Fruit fly (Drosophila melanogaster): ENCODE results near the gene Ip259.

The Ip259 gene

DNA sequence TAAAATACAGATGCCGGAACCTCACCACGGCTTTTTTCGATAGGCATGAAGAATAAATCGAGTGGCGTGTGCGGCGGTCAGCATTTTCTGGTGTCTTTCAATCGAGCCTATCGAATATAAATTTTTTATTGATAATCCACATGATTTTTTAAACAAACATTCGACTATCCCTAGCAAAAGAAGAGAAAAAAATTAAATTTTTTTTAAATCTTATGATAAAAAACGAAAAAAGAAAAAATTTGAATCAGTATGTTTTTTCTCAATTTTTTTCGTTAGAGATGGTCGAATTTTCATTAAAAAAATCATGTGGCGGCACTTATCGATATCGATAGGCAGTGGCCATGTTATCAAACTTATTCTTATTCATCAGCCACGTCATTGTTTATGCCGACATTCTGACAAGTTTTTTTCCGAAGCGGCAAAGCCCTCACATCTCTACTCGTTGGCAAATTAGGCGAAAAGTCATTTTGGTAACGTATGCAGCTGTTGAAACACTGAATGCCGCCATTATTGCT lies 18.4 kb downstream of the Ip259 start, which contains the start of the genes SmB and KdelR (continued):
- no peak for TF ChIP-seq CG17568 (GFP tag; optimal IDR thresholded peaks at IDR 0.05)
- TF ChIP-seq bowl (GFP tag; IDR thresholded peaks at IDR 0.05), result no peak
- TF ChIP-seq knrl (GFP tag; IDR thresholded peaks at IDR 0.05; ENCODE audit: partially characterized antibody), result peak; percentile 69
- TF ChIP-seq jumu (GFP tag; optimal IDR thresholded peaks at IDR 0.05), result peak; percentile 7
- peak; percentile 26 for TF ChIP-seq CG33557 (GFP tag; optimal IDR thresholded peaks at IDR 0.05)
- TF ChIP-seq MTF-1 (GFP tag; optimal IDR thresholded peaks at IDR 0.05; ENCODE audit: borderline replicate concordance), result no peak
- TF ChIP-seq CG12236 (GFP tag; optimal IDR thresholded peaks at IDR 0.05), result no peak
- TF ChIP-seq dmrt11E (tag; optimal IDR thresholded peaks at IDR 0.05), result no peak
- no peak for TF ChIP-seq HLH54F (GFP tag; optimal IDR thresholded peaks at IDR 0.05)
- no peak for TF ChIP-seq CG15073 (GFP tag; optimal IDR thresholded peaks at IDR 0.05)
- no peak for TF ChIP-seq sob (GFP tag; IDR thresholded peaks at IDR 0.05)
- no peak for TF ChIP-seq pros (GFP tag; optimal IDR thresholded peaks at IDR 0.05)
- TF ChIP-seq CG11695 (GFP tag; IDR thresholded peaks at IDR 0.05), result no peak
- no peak for TF ChIP-seq CG1832 (GFP tag; optimal IDR thresholded peaks at IDR 0.05)
- no peak for TF ChIP-seq fd64A (GFP tag; optimal IDR thresholded peaks at IDR 0.05)
- TF ChIP-seq pnt (GFP tag; optimal IDR thresholded peaks at IDR 0.05), result no peak
- TF ChIP-seq eve (GFP tag; optimal IDR thresholded peaks at IDR 0.05), result no peak
- no peak for TF ChIP-seq caup (GFP tag; optimal IDR thresholded peaks at IDR 0.05; ENCODE audit: severe bottlenecking)
- no peak for TF ChIP-seq Bdp1 (GFP tag; optimal IDR thresholded peaks at IDR 0.05)
- peak; percentile 36 for TF ChIP-seq CG13775 (GFP tag; optimal IDR thresholded peaks at IDR 0.05)
- no peak for TF ChIP-seq CG8089 (GFP tag; optimal IDR thresholded peaks at IDR 0.05)
- TF ChIP-seq vvl (GFP tag; IDR thresholded peaks at IDR 0.05), result 0 out of 2 replicates have a peak, but pooled peaks have one; percentile 6
- no peak for TF ChIP-seq Sox102F (GFP tag; optimal IDR thresholded peaks at IDR 0.05)
- TF ChIP-seq E2f2 (GFP tag; IDR thresholded peaks at IDR 0.05), result peak; percentile 68; the same call in 1 of the 2 replicates
- peak; percentile 37 for TF ChIP-seq CG4424 (GFP tag; optimal IDR thresholded peaks at IDR 0.05)
- TF ChIP-seq Dip3 (GFP tag; optimal IDR thresholded peaks at IDR 0.05), result no peak
- TF ChIP-seq tgo (GFP tag; IDR thresholded peaks at IDR 0.05), result no peak
- peak; percentile 92 for TF ChIP-seq CG13287 (GFP tag; IDR thresholded peaks at IDR 0.05; ENCODE audit: partially characterized antibody)
- TF ChIP-seq CG32767 (GFP tag; IDR thresholded peaks at IDR 0.05), result no peak
- no peak for TF ChIP-seq Lim3 (GFP tag; IDR thresholded peaks at IDR 0.05)
- TF ChIP-seq CG8478 (optimal IDR thresholded peaks at IDR 0.05), result no peak
- TF ChIP-seq CG10366 (GFP tag; IDR thresholded peaks at IDR 0.05), result no peak
- no peak for TF ChIP-seq CG7987 (GFP tag; optimal IDR thresholded peaks at IDR 0.05)
- no peak for TF ChIP-seq CG8281 (tag; optimal IDR thresholded peaks at IDR 0.05)
- TF ChIP-seq fru (optimal IDR thresholded peaks at IDR 0.05), result no peak
- TF ChIP-seq schlank (tag; optimal IDR thresholded peaks at IDR 0.05), result no peak
- TF ChIP-seq CG15011 (GFP tag; optimal IDR thresholded peaks at IDR 0.05), result no peak
- TF ChIP-seq zfh1 (GFP tag; IDR thresholded peaks at IDR 0.05), result peak; percentile 6; the same call in 1 of the 3 replicates
- no peak for TF ChIP-seq crol (GFP tag; IDR thresholded peaks at IDR 0.05)
- peak; percentile 7 for TF ChIP-seq CG13424 (tag; optimal IDR thresholded peaks at IDR 0.05)
- no peak for TF ChIP-seq pita (GFP tag; optimal IDR thresholded peaks at IDR 0.05)
- TF ChIP-seq Bgb (GFP tag; IDR thresholded peaks at IDR 0.05; ENCODE audit: partially characterized antibody), result peak; percentile 80
- no peak for TF ChIP-seq Atf-2 (GFP tag; optimal IDR thresholded peaks at IDR 0.05)
- no peak for TF ChIP-seq CG15269 (tag; optimal IDR thresholded peaks at IDR 0.05)
- TF ChIP-seq CG8290 (GFP tag; optimal IDR thresholded peaks at IDR 0.05), result peak; percentile 40
- peak in 1 of 2 experiments; percentile 53 for TF ChIP-seq CG8290 (tag; optimal IDR thresholded peaks at IDR 0.05)
- TF ChIP-seq CG8924 (tag; optimal IDR thresholded peaks at IDR 0.05), result peak; percentile 69
- TF ChIP-seq Stat92E (GFP tag; optimal IDR thresholded peaks at IDR 0.05), result peak in 1 of 3 experiments; percentile 7
- TF ChIP-seq GATAe (GFP tag; conservative IDR thresholded peaks at IDR 0.05), result no peak
- no peak for TF ChIP-seq CG6813 (GFP tag; optimal IDR thresholded peaks at IDR 0.05)
- no peak for TF ChIP-seq unpg (GFP tag; optimal IDR thresholded peaks at IDR 0.05)
